Fruit fly (Drosophila melanogaster): ENCODE data around the gene VAChT.

The VAChT gene

dm6 chr3R:18663525-18663924 is 41.8 kb upstream of the VAChT start, which contains the start of the genes Cpsf73 and Gos28 (continued):
- TF ChIP-seq hth (optimal IDR thresholded peaks at IDR 0.05) (no peak), kay (GFP tag; optimal IDR thresholded peaks at IDR 0.05) (peak; percentile 19), CG2889 (GFP tag; IDR thresholded peaks at IDR 0.05) (no peak), D19A (tag; optimal IDR thresholded peaks at IDR 0.05) (no peak), B-H2 (GFP tag; optimal IDR thresholded peaks at IDR 0.05) (no peak), H15 (GFP tag; IDR thresholded peaks at IDR 0.05) (no peak), Drgx (GFP tag; IDR thresholded peaks at IDR 0.05) (no peak), CG12942 (GFP tag; optimal IDR thresholded peaks at IDR 0.05) (no peak), CG6765 (GFP tag; optimal IDR thresholded peaks at IDR 0.05) (no peak), Hr3 (GFP tag; optimal IDR thresholded peaks at IDR 0.05) (no peak), CG9797 (GFP tag; optimal IDR thresholded peaks at IDR 0.05) (peak; percentile 85), mld (GFP tag; IDR thresholded peaks at IDR 0.05; ENCODE audit: partially characterized antibody) (no peak), Side (GFP tag; optimal IDR thresholded peaks at IDR 0.05) (no peak), ase (GFP tag; IDR thresholded peaks at IDR 0.05) (no peak), CG2678 (tag; optimal IDR thresholded peaks at IDR 0.05) (no peak), lmd (GFP tag; IDR thresholded peaks at IDR 0.05) (no peak), NC2α (GFP tag; optimal IDR thresholded peaks at IDR 0.05) (no peak), CG10979 (tag; optimal IDR thresholded peaks at IDR 0.05) (peak; percentile 7), dimm (GFP tag; IDR thresholded peaks at IDR 0.05) (no peak), CG33213 (GFP tag; optimal IDR thresholded peaks at IDR 0.05) (peak; percentile 40), fd3F (GFP tag; optimal IDR thresholded peaks at IDR 0.05) (no peak), MBD-R2 (GFP tag; IDR thresholded peaks at IDR 0.05) (peak; percentile 97), CTCF (GFP tag; optimal IDR thresholded peaks at IDR 0.05) (no peak), CrebB (tag; optimal IDR thresholded peaks at IDR 0.05) (no peak), sd (tag; optimal IDR thresholded peaks at IDR 0.05) (no peak), grn (GFP tag; optimal IDR thresholded peaks at IDR 0.05) (peak; percentile 5), CG6683 (GFP tag; optimal IDR thresholded peaks at IDR 0.05) (no peak), ERR (GFP tag; optimal IDR thresholded peaks at IDR 0.05) (peak; percentile 4), vvl (GFP tag; IDR thresholded peaks at IDR 0.05) (no peak), Bgb (GFP tag; IDR thresholded peaks at IDR 0.05; ENCODE audit: partially characterized antibody) (peak; percentile 15; the same call in 1 of the 2 replicates), HHEX (GFP tag; optimal IDR thresholded peaks at IDR 0.05) (no peak), CG33557 (GFP tag; optimal IDR thresholded peaks at IDR 0.05) (peak; percentile 29), gt (GFP tag; IDR thresholded peaks at IDR 0.05) (no peak), CG18476 (GFP tag; optimal IDR thresholded peaks at IDR 0.05) (no peak), CG7357 (GFP tag; IDR thresholded peaks at IDR 0.05) (0 out of 3 replicates have a peak, but pooled peaks have one; percentile 26), CG1792 (GFP tag; optimal IDR thresholded peaks at IDR 0.05) (no peak), CG11247 (GFP tag; IDR thresholded peaks at IDR 0.05) (no peak), her (GFP tag; optimal IDR thresholded peaks at IDR 0.05) (no peak), Hr78 (GFP tag; optimal IDR thresholded peaks at IDR 0.05) (no peak), Doc3 (GFP tag; IDR thresholded peaks at IDR 0.05; ENCODE audit: partially characterized antibody) (0 out of 3 replicates have a peak, but pooled peaks have one; percentile 37), CG10366 (GFP tag; IDR thresholded peaks at IDR 0.05) (no peak), ATbp (GFP tag; optimal IDR thresholded peaks at IDR 0.05) (no peak), sim (GFP tag; IDR thresholded peaks at IDR 0.05) (no peak), fd102C (GFP tag; optimal IDR thresholded peaks at IDR 0.05) (no peak), org-1 (GFP tag; optimal IDR thresholded peaks at IDR 0.05) (no peak), CG30431 (GFP tag; optimal IDR thresholded peaks at IDR 0.05) (no peak), chm (GFP tag; IDR thresholded peaks at IDR 0.05) (no peak), Oaz (GFP tag; IDR thresholded peaks at IDR 0.05) (no peak), hkb (optimal IDR thresholded peaks at IDR 0.05) (no peak), hkb (GFP tag; IDR thresholded peaks at IDR 0.05) (no peak), wor (GFP tag; IDR thresholded peaks at IDR 0.05) (no peak), CG11560 (tag; IDR thresholded peaks at IDR 0.05) (no peak), gcm2 (GFP tag; optimal IDR thresholded peaks at IDR 0.05) (no peak), dpn (GFP tag; optimal IDR thresholded peaks at IDR 0.05) (no peak)

All from whole organism, embryonic.